Fruit fly (Drosophila melanogaster) whole organism, embryonic: ENCODE results near the gene CG4456.
A peak's percentile ranks its signal among the peaks of the same experiment; 100 is the strongest.

Source experiments
- Abd-B ChIP-seq: fragments of 200-800 bp; sonication (Bioruptor generic); optimal IDR thresholded peaks from 2 replicates; lab custom pipeline; 2018; ENCODE audit warnings: missing biosample characterization, mild to moderate bottlenecking, missing genetic modification characterization, moderate library complexity
- Ada2b ChIP-seq: fragments of 200-800 bp; sonication (Bioruptor generic); IDR thresholded peaks from 2 replicates; pipeline ENCODE4 v1.3.6; 2022; ENCODE audit warnings: missing biosample characterization, missing genetic modification characterization
- Bdp1 ChIP-seq: fragments of 200-800 bp; sonication (Bioruptor generic); optimal IDR thresholded peaks from 3 replicates; lab custom pipeline; 2016; ENCODE audit warnings: missing biosample characterization, missing genetic modification characterization
- CG10321 ChIP-seq: fragments of 200-800 bp; sonication (Bioruptor generic); IDR thresholded peaks from 2 replicates; pipeline ENCODE4 v1.3.6; 2022; ENCODE audit warnings: missing biosample characterization, missing genetic modification characterization
- CG12219 ChIP-seq: fragments of 200-800 bp; sonication (Bioruptor generic); optimal IDR thresholded peaks from 3 replicates; lab custom pipeline; 2018; ENCODE audit warnings: missing biosample characterization, mild to moderate bottlenecking, missing genetic modification characterization
- CG13894 ChIP-seq: fragments of 200-800 bp; sonication (Bioruptor generic); optimal IDR thresholded peaks from 3 replicates; lab custom pipeline; 2018; ENCODE audit warnings: missing biosample characterization, mild to moderate bottlenecking, missing genetic modification characterization, moderate library complexity
- CG14441 ChIP-seq: fragments of 200-800 bp; sonication (Bioruptor generic); IDR thresholded peaks from 2 replicates; pipeline ENCODE4 v1.3.6; 2022; ENCODE audit warnings: missing biosample characterization, missing genetic modification characterization
- CG15073 ChIP-seq: fragments of 200-800 bp; sonication (Bioruptor generic); optimal IDR thresholded peaks from 2 replicates; lab custom pipeline; 2016; ENCODE audit warnings: missing biosample characterization, missing genetic modification characterization
- CG15479 ChIP-seq: fragments of 200-800 bp; sonication (Bioruptor generic); optimal IDR thresholded peaks from 3 replicates; lab custom pipeline; 2019; ENCODE audit warnings: missing biosample characterization, mild to moderate bottlenecking, missing genetic modification characterization, moderate library complexity
- CG15514 ChIP-seq: fragments of 200-800 bp; sonication (Bioruptor generic); optimal IDR thresholded peaks from 3 replicates; lab custom pipeline; 2017; ENCODE audit warnings: missing biosample characterization, missing genetic modification characterization, mild to moderate bottlenecking, moderate library complexity, missing genetic modification reagents
- CG1602 ChIP-seq: fragments of 200-800 bp; sonication (Bioruptor generic); optimal IDR thresholded peaks from 3 replicates; lab custom pipeline; 2016; ENCODE audit warnings: missing biosample characterization, missing genetic modification characterization
- CG17359 ChIP-seq: fragments of 200-800 bp; sonication (Bioruptor generic); optimal IDR thresholded peaks from 3 replicates; lab custom pipeline; 2018; ENCODE audit warnings: missing biosample characterization, mild to moderate bottlenecking, missing genetic modification characterization, moderate library complexity
- CG17802 ChIP-seq: fragments of 200-800 bp; sonication (Bioruptor generic); optimal IDR thresholded peaks from 2 replicates; lab custom pipeline; 2018; ENCODE audit warnings: missing biosample characterization, mild to moderate bottlenecking, missing genetic modification characterization, moderate library complexity
- CG18764 ChIP-seq: fragments of 200-800 bp; sonication (Bioruptor generic); optimal IDR thresholded peaks from 3 replicates; lab custom pipeline; 2016; ENCODE audit warnings: missing biosample characterization, missing genetic modification characterization
- CG2889 ChIP-seq: fragments of 200-800 bp; sonication (Bioruptor generic); IDR thresholded peaks from 3 replicates; pipeline ENCODE4 v1.3.6; 2022; ENCODE audit warnings: missing biosample characterization, missing genetic modification characterization
- CG31388 ChIP-seq: fragments of 200-800 bp; sonication (Bioruptor generic); optimal IDR thresholded peaks from 2 replicates; lab custom pipeline; 2016; ENCODE audit warnings: missing biosample characterization, missing genetic modification characterization
- CG4360 ChIP-seq: fragments of 200-800 bp; sonication (Bioruptor generic); IDR thresholded peaks from 2 replicates; pipeline ENCODE4 v1.3.6; 2022; ENCODE audit warnings: missing biosample characterization, missing genetic modification characterization
- CG6254 ChIP-seq: fragments of 200-800 bp; sonication (Bioruptor generic); optimal IDR thresholded peaks from 3 replicates; lab custom pipeline; 2017; ENCODE audit warnings: mild to moderate bottlenecking, missing biosample characterization, missing genetic modification reagents, missing genetic modification characterization
- CG7839 ChIP-seq: fragments of 200-800 bp; sonication (Bioruptor generic); optimal IDR thresholded peaks from 3 replicates; lab custom pipeline; 2018; ENCODE audit warnings: missing biosample characterization, mild to moderate bottlenecking, missing genetic modification characterization, moderate library complexity
- Dfd ChIP-seq, 2 experiments: fragments of >200 bp; optimal IDR thresholded peaks; 2 replicates each; lab custom pipeline; 2017; ENCODE audit warnings: missing biosample characterization in 2 of 2, missing genetic modification characterization in 2 of 2
- Ets97D ChIP-seq: fragments of 200-800 bp; sonication (Bioruptor generic); optimal IDR thresholded peaks from 3 replicates; lab custom pipeline; 2016; ENCODE audit warnings: missing biosample characterization, missing genetic modification characterization
- Gug ChIP-seq: fragments of 200-800 bp; sonication (Bioruptor generic); IDR thresholded peaks from 4 replicates; pipeline ENCODE4 v1.3.6; 2022; ENCODE audit warnings: missing biosample characterization, missing genetic modification characterization
- Hey ChIP-seq: fragments of 200-800 bp; sonication (Bioruptor generic); optimal IDR thresholded peaks from 3 replicates; lab custom pipeline; 2018; ENCODE audit warnings: missing biosample characterization, mild to moderate bottlenecking, missing genetic modification characterization
- Hmr ChIP-seq: fragments of 200-800 bp; sonication (Bioruptor generic); optimal IDR thresholded peaks from 3 replicates; lab custom pipeline; 2017; ENCODE audit warnings: mild to moderate bottlenecking, missing biosample characterization, missing genetic modification reagents, missing genetic modification characterization
- Hsf ChIP-seq: fragments of 200-800 bp; sonication (Bioruptor generic); optimal IDR thresholded peaks from 3 replicates; lab custom pipeline; 2016; ENCODE audit warnings: missing biosample characterization, missing genetic modification characterization
- NK7.1 ChIP-seq: fragments of 200-800 bp; sonication (Bioruptor generic); optimal IDR thresholded peaks from 3 replicates; lab custom pipeline; 2016; ENCODE audit warnings: missing biosample characterization, missing genetic modification characterization
- Ptx1 ChIP-seq: fragments of 200-800 bp; sonication (Bioruptor generic); IDR thresholded peaks from 2 replicates; pipeline ENCODE4 v1.3.6; 2022; ENCODE audit warnings: missing biosample characterization, missing genetic modification characterization
- Sin3A ChIP-seq: fragments of >200 bp; optimal IDR thresholded peaks from 2 replicates; lab custom pipeline; 2018
- Taf1 ChIP-seq: fragments of 200-800 bp; sonication (Bioruptor generic); IDR thresholded peaks from 2 replicates; pipeline ENCODE4 v1.3.6; 2022; ENCODE audit warnings: missing biosample characterization, missing genetic modification characterization
- cwo ChIP-seq: fragments of 200-800 bp; sonication (Bioruptor generic); optimal IDR thresholded peaks from 3 replicates; lab custom pipeline; 2017; ENCODE audit warnings: missing biosample characterization, missing genetic modification characterization, mild to moderate bottlenecking, moderate library complexity, missing genetic modification reagents
- dmrt11E ChIP-seq: fragments of 200-800 bp; sonication (Bioruptor generic); optimal IDR thresholded peaks from 3 replicates; lab custom pipeline; 2018; ENCODE audit warnings: missing biosample characterization, mild to moderate bottlenecking, missing genetic modification characterization, moderate library complexity
- dysf ChIP-seq: fragments of 200-800 bp; sonication (Bioruptor generic); IDR thresholded peaks from 3 replicates; pipeline ENCODE4 v1.3.6; 2022; ENCODE audit warnings: missing biosample characterization, missing genetic modification characterization
- fru ChIP-seq: fragments of >200 bp; optimal IDR thresholded peaks from 2 replicates; lab custom pipeline; 2017
- gcm ChIP-seq: fragments of 200-800 bp; sonication (Bioruptor generic); optimal IDR thresholded peaks from 2 replicates; lab custom pipeline; 2019; ENCODE audit warnings: missing biosample characterization, mild to moderate bottlenecking, missing genetic modification characterization, moderate library complexity
- gcm2 ChIP-seq: fragments of 200-800 bp; sonication (Bioruptor generic); optimal IDR thresholded peaks from 2 replicates; lab custom pipeline; 2016; ENCODE audit warnings: missing biosample characterization, missing genetic modification characterization
- gsb ChIP-seq: fragments of 200-800 bp; sonication (Bioruptor generic); IDR thresholded peaks from 2 replicates; pipeline ENCODE4 v1.3.6; 2022; ENCODE audit warnings: missing biosample characterization, missing genetic modification characterization
- jigr1 ChIP-seq: fragments of 200-800 bp; sonication (Bioruptor generic); IDR thresholded peaks from 3 replicates; pipeline ENCODE4 v1.3.6; 2022; ENCODE audit warnings: missing biosample characterization, missing genetic modification characterization
- lab ChIP-seq: fragments of 200-800 bp; sonication (Bioruptor generic); optimal IDR thresholded peaks from 3 replicates; lab custom pipeline; 2017; ENCODE audit warnings: missing biosample characterization, missing genetic modification characterization, mild to moderate bottlenecking, moderate library complexity, missing genetic modification reagents
- lmd ChIP-seq: fragments of 200-800 bp; sonication (Bioruptor generic); IDR thresholded peaks from 2 replicates; pipeline ENCODE4 v1.3.6; 2022; ENCODE audit warnings: missing biosample characterization, missing genetic modification characterization
- lov ChIP-seq, 2 experiments: fragments of 200-800 bp in 1 of 2; fragments of >200 bp in 1 of 2; sonication (Bioruptor generic) in 1 of 2; IDR thresholded peaks in 1 of 2; optimal IDR thresholded peaks in 1 of 2; 2 replicates in 1 of 2; 3 replicates in 1 of 2; pipeline versions ENCODE4 v1.3.6 to Lab custom; 2017 to 2022; ENCODE audit warnings: missing biosample characterization in 1 of 2, missing genetic modification characterization in 1 of 2
- prd ChIP-seq, 3 experiments: fragments of >200 bp in 2 of 3; fragments of 200-800 bp in 1 of 3; sonication (Bioruptor generic) in 1 of 3; optimal IDR thresholded peaks in 2 of 3; IDR thresholded peaks in 1 of 3; 2 replicates in 2 of 3; 3 replicates in 1 of 3; pipeline versions ENCODE4 v1.3.6 to Lab custom; 2017 to 2022; ENCODE audit warnings: missing biosample characterization in 1 of 3, missing genetic modification characterization in 1 of 3
- ranshi ChIP-seq: fragments of 200-800 bp; sonication (Bioruptor generic); IDR thresholded peaks from 2 replicates; pipeline ENCODE4 v1.3.6; 2022; ENCODE audit warnings: missing biosample characterization, missing genetic modification characterization
- rib ChIP-seq: fragments of 200-800 bp; sonication (Bioruptor generic); IDR thresholded peaks from 2 replicates; pipeline ENCODE4 v1.3.6; 2022; ENCODE audit warnings: missing biosample characterization, missing genetic modification characterization
- ro ChIP-seq: fragments of 200-800 bp; sonication (Bioruptor generic); IDR thresholded peaks from 2 replicates; pipeline ENCODE4 v1.3.6; 2022; ENCODE audit warnings: missing biosample characterization, missing genetic modification characterization
- row ChIP-seq: fragments of 200-800 bp; sonication (Bioruptor generic); IDR thresholded peaks from 3 replicates; pipeline ENCODE4 v1.3.6; 2022; ENCODE audit warnings: missing biosample characterization, missing genetic modification characterization
- shn ChIP-seq: fragments of 200-800 bp; sonication (Bioruptor generic); optimal IDR thresholded peaks from 3 replicates; lab custom pipeline; 2016; ENCODE audit warnings: missing biosample characterization, missing genetic modification characterization
- sob ChIP-seq: fragments of 200-800 bp; sonication (Bioruptor generic); IDR thresholded peaks from 2 replicates; pipeline ENCODE4 v1.3.6; 2022; ENCODE audit warnings: missing biosample characterization, missing genetic modification characterization
- tin ChIP-seq: fragments of 200-800 bp; sonication (Bioruptor generic); optimal IDR thresholded peaks from 3 replicates; lab custom pipeline; 2016; ENCODE audit warnings: missing biosample characterization, missing genetic modification characterization
- vnd ChIP-seq: fragments of 200-800 bp; sonication (Bioruptor generic); IDR thresholded peaks from 3 replicates; pipeline ENCODE4 v1.3.6; 2022; ENCODE audit warnings: missing biosample characterization, missing genetic modification characterization; ENCODE audit not compliant: partially characterized antibody
- zfh2 ChIP-seq: fragments of 200-800 bp; sonication (Bioruptor generic); optimal IDR thresholded peaks from 2 replicates; lab custom pipeline; 2016; ENCODE audit warnings: missing biosample characterization, missing genetic modification characterization

Gene CG4456

DNA sequence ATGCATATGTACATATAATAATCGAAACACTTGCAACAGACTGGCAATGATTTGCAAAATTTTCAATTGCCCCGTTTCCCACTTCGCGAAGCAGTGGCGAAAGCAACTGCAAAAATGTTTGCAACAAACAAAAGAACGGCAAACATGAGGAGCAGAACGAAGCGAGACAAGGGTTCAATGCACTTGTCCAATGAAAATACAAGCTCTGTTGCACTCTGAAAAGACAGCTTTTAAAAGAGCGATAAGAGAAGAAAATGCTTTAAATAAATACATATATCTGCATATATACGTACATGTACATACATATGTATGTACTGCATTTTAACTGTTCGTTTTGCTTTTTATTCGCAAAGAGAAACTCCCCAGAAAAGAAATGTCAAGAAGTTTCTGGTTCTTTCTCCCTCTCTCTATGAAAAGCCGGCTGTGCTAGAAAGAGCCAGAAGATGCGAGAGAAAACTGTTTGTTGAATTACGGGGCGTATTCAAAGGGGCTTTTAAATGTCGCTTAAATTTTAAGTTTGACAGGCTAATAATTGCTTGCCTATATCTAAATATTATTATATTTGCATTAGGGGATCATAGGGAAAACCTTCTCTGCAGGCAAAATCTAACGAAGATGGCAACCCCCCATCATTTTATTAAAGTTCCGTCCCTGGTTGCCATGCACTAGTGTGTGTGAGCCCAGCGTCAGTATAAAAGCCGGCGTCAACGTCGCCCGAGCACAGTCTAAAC is 11.0 kb downstream of the CG4456 start, which contains the start of gene Hsp27 (continued):
- TF ChIP-seq ranshi (peak; percentile 99), cwo (peak; percentile 97), sob (GFP tag; lab: Robert Waterston, UW) (peak; percentile 98), Taf1 (GFP tag; lab: Robert Waterston, UW) (peak; percentile 97), CG1602 (GFP tag; lab: Kevin White, UChicago) (peak; percentile 98), Gug (GFP tag; lab: Robert Waterston, UW) (peak; percentile 99), Ptx1 (GFP tag; lab: Robert Waterston, UW) (peak; percentile 99), CG10321 (GFP tag; lab: Robert Waterston, UW) (peak; percentile 80), CG12219 (GFP tag; lab: Kevin White, UChicago) (peak; percentile 94), CG4360 (GFP tag; lab: Robert Waterston, UW) (peak; percentile 86), gcm2 (peak; percentile 92), CG7839 (tag; lab: Kevin White, UChicago) (peak; percentile 99), jigr1 (GFP tag; lab: Robert Waterston, UW) (peak; percentile 98), NK7.1 (GFP tag; lab: Kevin White, UChicago) (peak; percentile 93), CG15073 (GFP tag; lab: Kevin White, UChicago) (peak; percentile 85), fru (lab: Kevin White, UChicago) (no peak), shn (GFP tag; lab: Kevin White, UChicago) (peak; percentile 74), CG13894 (tag; lab: Kevin White, UChicago) (peak; percentile 93), lmd (peak; percentile 99), CG14441 (GFP tag; lab: Robert Waterston, UW) (peak; percentile 99), vnd (GFP tag; lab: Robert Waterston, UW) (no peak), dysf (peak; percentile 99), Dfd (GFP tag; optimal IDR thresholded peaks at IDR 0.05; lab: Kevin White, UChicago) (no peak), prd (optimal IDR thresholded peaks at IDR 0.05; lab: Kevin White, UChicago) (no peak), prd (GFP tag; IDR thresholded peaks at IDR 0.05; lab: Robert Waterston, UW) (peak; percentile 99), Hey (peak; percentile 56), CG18764 (GFP tag; lab: Kevin White, UChicago) (peak; percentile 97), tin (peak; percentile 98), Bdp1 (GFP tag; lab: Kevin White, UChicago) (peak; percentile 83), CG15514 (GFP tag; lab: Kevin White, UChicago) (peak; percentile 93), CG17802 (tag; lab: Kevin White, UChicago) (peak; percentile 91), dmrt11E (peak; percentile 95), Sin3A (no peak), gcm (GFP tag; lab: Kevin White, UChicago) (peak; percentile 97), CG15479 (GFP tag; lab: Kevin White, UChicago) (no peak), Hmr (peak; percentile 98), Abd-B (peak; percentile 97), row (GFP tag; lab: Robert Waterston, UW) (peak; percentile 98), CG2889 (GFP tag; lab: Robert Waterston, UW) (peak; percentile 94), CG6254 (peak; percentile 97), ro (GFP tag; lab: Robert Waterston, UW) (peak; percentile 96), lab (peak; percentile 99), Ets97D (GFP tag; lab: Kevin White, UChicago) (peak; percentile 90), CG31388 (GFP tag; lab: Kevin White, UChicago) (peak; percentile 96), zfh2 (GFP tag; lab: Kevin White, UChicago) (peak; percentile 96), rib (GFP tag; lab: Robert Waterston, UW) (peak; percentile 96), lov (optimal IDR thresholded peaks at IDR 0.05; lab: Kevin White, UChicago) (no peak), lov (GFP tag; IDR thresholded peaks at IDR 0.05; lab: Robert Waterston, UW) (peak; percentile 98), CG17359 (peak; percentile 99), Ada2b (GFP tag; lab: Robert Waterston, UW) (peak; percentile 99), Hsf (GFP tag; lab: Kevin White, UChicago) (peak; percentile 97), gsb (GFP tag; lab: Robert Waterston, UW) (peak; percentile 96)
